Fruit fly (Drosophila melanogaster) whole organism, adult: ENCODE results near the gene FASN2.
A peak's percentile ranks its signal among the peaks of the same experiment; 100 is the strongest.

Experiments used
- CG11617 ChIP-seq: fragments of 200-800 bp; sonication (Bioruptor generic); optimal IDR thresholded peaks from 2 replicates; lab custom pipeline; 2017; ENCODE audit warnings: mild to moderate bottlenecking, missing biosample characterization, missing genetic modification reagents, missing genetic modification characterization
- CG12768 ChIP-seq: fragments of 200-800 bp; sonication (Bioruptor generic); optimal IDR thresholded peaks from 2 replicates; lab custom pipeline; 2017; ENCODE audit warnings: missing biosample characterization, missing genetic modification characterization, mild to moderate bottlenecking, moderate library complexity, missing genetic modification reagents
- CG14711 ChIP-seq: fragments of 200-800 bp; sonication (Bioruptor generic); optimal IDR thresholded peaks from 2 replicates; lab custom pipeline; 2018; ENCODE audit warnings: missing biosample characterization, mild to moderate bottlenecking, missing genetic modification characterization, moderate library complexity
- CG1620 ChIP-seq: fragments of 200-800 bp; sonication (Bioruptor generic); optimal IDR thresholded peaks from 2 replicates; lab custom pipeline; 2016; ENCODE audit warnings: missing biosample characterization, missing genetic modification characterization
- CG33017 ChIP-seq: fragments of 200-800 bp; sonication (Bioruptor generic); optimal IDR thresholded peaks from 2 replicates; lab custom pipeline; 2018; ENCODE audit warnings: missing biosample characterization, mild to moderate bottlenecking, missing genetic modification characterization, moderate library complexity
- CG5204 ChIP-seq: fragments of 200-800 bp; sonication (Bioruptor generic); optimal IDR thresholded peaks from 2 replicates; lab custom pipeline; 2016; ENCODE audit warnings: missing biosample characterization, missing genetic modification characterization
- CG7045 ChIP-seq: fragments of 200-800 bp; sonication (Bioruptor generic); optimal IDR thresholded peaks from 2 replicates; lab custom pipeline; 2017; ENCODE audit warnings: missing biosample characterization, mild to moderate bottlenecking, missing genetic modification characterization
- CG7101 ChIP-seq: fragments of 200-800 bp; sonication (Bioruptor generic); optimal IDR thresholded peaks from 2 replicates; lab custom pipeline; 2018; ENCODE audit warnings: missing biosample characterization, mild to moderate bottlenecking, missing genetic modification characterization, moderate library complexity
- Clk ChIP-seq: fragments of 200-800 bp; sonication (Bioruptor generic); optimal IDR thresholded peaks from 2 replicates; lab custom pipeline; 2017; ENCODE audit warnings: missing biosample characterization, missing genetic modification characterization
- Crg-1 ChIP-seq: fragments of 200-800 bp; sonication (Bioruptor generic); optimal IDR thresholded peaks from 2 replicates; lab custom pipeline; 2016; ENCODE audit warnings: missing biosample characterization, missing genetic modification characterization
- Hr96 ChIP-seq: fragments of 200-800 bp; sonication (Bioruptor generic); optimal IDR thresholded peaks from 2 replicates; lab custom pipeline; 2016; ENCODE audit warnings: missing biosample characterization, missing genetic modification characterization
- Mnt ChIP-seq: fragments of 200-800 bp; sonication (Bioruptor generic); optimal IDR thresholded peaks from 2 replicates; lab custom pipeline; 2016; ENCODE audit warnings: missing biosample characterization, mild to moderate bottlenecking, missing genetic modification characterization
- bab1 ChIP-seq: fragments of 200-800 bp; sonication (Bioruptor generic); optimal IDR thresholded peaks from 3 replicates; lab custom pipeline; 2019; ENCODE audit warnings: missing biosample characterization, mild to moderate bottlenecking, missing genetic modification characterization, moderate library complexity
- cic ChIP-seq: fragments of 200-800 bp; sonication (Bioruptor generic); optimal IDR thresholded peaks from 2 replicates; lab custom pipeline; 2017; ENCODE audit warnings: missing biosample characterization, mild to moderate bottlenecking, missing genetic modification characterization, moderate library complexity
- cnc ChIP-seq, 2 experiments: fragments of >200 bp; optimal IDR thresholded peaks; 2 replicates each; lab custom pipeline; 2017
- kay ChIP-seq: fragments of 200-800 bp; sonication (Bioruptor generic); peaks from one replicate; lab custom pipeline; 2016; ENCODE audit warnings: missing biosample characterization, missing genetic modification characterization, borderline replicate concordance
- ovo ChIP-seq: fragments of 200-800 bp; sonication (Bioruptor generic); optimal IDR thresholded peaks from 2 replicates; lab custom pipeline; 2016; ENCODE audit warnings: missing biosample characterization, missing genetic modification characterization
- pad ChIP-seq: fragments of 200-800 bp; sonication (Bioruptor generic); optimal IDR thresholded peaks from 3 replicates; lab custom pipeline; 2017; ENCODE audit warnings: missing biosample characterization, missing genetic modification characterization, mild to moderate bottlenecking, moderate library complexity, missing genetic modification reagents
- tj ChIP-seq: fragments of 200-800 bp; sonication (Bioruptor generic); optimal IDR thresholded peaks from 3 replicates; lab custom pipeline; 2017; ENCODE audit warnings: missing biosample characterization, mild to moderate bottlenecking, missing genetic modification characterization, moderate library complexity
- toe ChIP-seq: fragments of 200-800 bp; sonication (Bioruptor generic); optimal IDR thresholded peaks from 2 replicates; lab custom pipeline; 2016; ENCODE audit warnings: missing biosample characterization, missing genetic modification characterization

Gene FASN2

dm6 chr2L:3086290-3086876 lies 42.6 kb downstream of the FASN2 start:
- TF ChIP-seq CG14711 (tag; lab: Kevin White, UChicago), result peak; percentile 52
- no peak for TF ChIP-seq Hr96 (GFP tag; lab: Kevin White, UChicago)
- TF ChIP-seq Clk (GFP tag; lab: Kevin White, UChicago), result no peak
- peak; percentile 7 for TF ChIP-seq CG7101
- TF ChIP-seq kay, result peak; percentile 28
- peak; percentile 18 for TF ChIP-seq CG33017
- no peak for TF ChIP-seq CG11617
- no peak for TF ChIP-seq tj (GFP tag; lab: Kevin White, UChicago)

dm6 chr2L:3088238-3088874 lies 44.6 kb downstream of the FASN2 start:
- no peak for TF ChIP-seq CG33017
- no peak for TF ChIP-seq Crg-1 (GFP tag; lab: Kevin White, UChicago)
- no peak for TF ChIP-seq CG1620 (GFP tag; lab: Kevin White, UChicago)
- TF ChIP-seq ovo (GFP tag; lab: Kevin White, UChicago), result no peak
- TF ChIP-seq CG7101, result no peak
- no peak for TF ChIP-seq CG11617
- no peak for TF ChIP-seq CG7045
- no peak for TF ChIP-seq CG12768 (GFP tag; lab: Kevin White, UChicago)
- TF ChIP-seq tj (GFP tag; lab: Kevin White, UChicago), result no peak
- TF ChIP-seq kay, result no peak
- TF ChIP-seq Hr96 (GFP tag; lab: Kevin White, UChicago), result no peak
- TF ChIP-seq bab1 (GFP tag; lab: Kevin White, UChicago), result no peak
- TF ChIP-seq toe (GFP tag; lab: Kevin White, UChicago), result no peak
- no peak for TF ChIP-seq cic (GFP tag; lab: Kevin White, UChicago)
- TF ChIP-seq Clk (GFP tag; lab: Kevin White, UChicago), result no peak
- TF ChIP-seq cnc (optimal IDR thresholded peaks at IDR 0.05; lab: Kevin White, UChicago), result no peak
- no peak for TF ChIP-seq pad
- no peak for TF ChIP-seq Mnt (GFP tag; lab: Kevin White, UChicago)

DNA sequence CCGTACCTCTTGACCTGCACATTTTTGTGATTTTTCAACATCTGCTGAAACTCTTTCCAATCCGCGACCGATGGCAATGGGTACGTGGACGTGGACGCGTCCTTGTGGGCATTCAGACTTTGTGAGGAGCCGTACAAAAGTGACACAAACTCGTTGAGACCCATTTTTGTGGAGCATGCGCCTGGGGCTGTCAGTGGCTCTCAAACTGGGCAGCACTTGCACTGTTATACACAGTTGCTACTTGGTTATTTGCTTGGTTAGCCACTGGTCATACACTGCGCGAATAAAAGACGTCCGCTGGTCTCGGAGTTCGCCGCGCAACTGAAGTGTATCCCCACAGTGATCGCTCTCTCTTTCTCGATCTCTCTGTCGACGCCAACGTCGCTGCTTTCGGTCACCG lies 46.5 kb downstream of the FASN2 start:
- no peak for TF ChIP-seq CG7101

dm6 chr2L:3092535-3092934 lies 48.8 kb downstream of the FASN2 start:
- TF ChIP-seq CG11617 (no peak), toe (GFP tag; lab: Kevin White, UChicago) (no peak), cic (GFP tag; lab: Kevin White, UChicago) (no peak), CG14711 (tag; lab: Kevin White, UChicago) (no peak), CG12768 (GFP tag; lab: Kevin White, UChicago) (no peak), Crg-1 (GFP tag; lab: Kevin White, UChicago) (no peak), kay (no peak), CG1620 (GFP tag; lab: Kevin White, UChicago) (no peak), CG33017 (no peak), bab1 (GFP tag; lab: Kevin White, UChicago) (no peak), CG7045 (no peak), CG7101 (no peak), Clk (GFP tag; lab: Kevin White, UChicago) (no peak), Mnt (GFP tag; lab: Kevin White, UChicago) (no peak), cnc (optimal IDR thresholded peaks at IDR 0.05; lab: Kevin White, UChicago) (no peak), tj (GFP tag; lab: Kevin White, UChicago) (no peak), CG5204 (no peak), pad (no peak), ovo (GFP tag; lab: Kevin White, UChicago) (no peak)

- TF ChIP-seq kay (peak; percentile 35), CG1620 (GFP tag; lab: Kevin White, UChicago) (no peak)
Measured at dm6 chr2L:3094901-3095777, 51.4 kb downstream of the FASN2 start.

dm6 chr2L:3099930-3100329 lies 56.2 kb downstream of the FASN2 start:
- TF ChIP-seq Crg-1 (GFP tag; lab: Kevin White, UChicago) (no peak), CG7101 (no peak), cnc (optimal IDR thresholded peaks at IDR 0.05; lab: Kevin White, UChicago) (no peak), CG14711 (tag; lab: Kevin White, UChicago) (no peak), tj (GFP tag; lab: Kevin White, UChicago) (no peak), CG1620 (GFP tag; lab: Kevin White, UChicago) (no peak), CG7045 (no peak), CG5204 (no peak)

DNA sequence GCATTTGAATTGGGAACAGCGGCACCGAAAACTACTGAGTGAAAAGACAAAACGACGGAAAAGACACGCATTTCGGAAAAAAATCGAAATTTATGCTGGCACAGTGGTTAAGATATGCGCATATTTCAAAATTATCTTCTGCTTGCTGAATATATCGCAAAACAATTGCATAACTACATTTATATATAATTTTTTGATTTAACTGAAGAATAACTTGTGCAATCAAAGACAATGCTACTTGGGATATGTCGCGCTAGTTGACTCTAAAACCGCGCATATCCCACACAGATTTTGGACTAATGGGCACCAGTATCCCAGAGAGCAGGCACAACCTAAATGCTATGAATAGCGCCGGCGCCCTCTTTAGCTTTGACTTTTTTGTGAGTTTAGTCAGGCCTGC lies 57.1 kb downstream of the FASN2 start:
- TF ChIP-seq Mnt (GFP tag; lab: Kevin White, UChicago), result no peak
- no peak for TF ChIP-seq Clk (GFP tag; lab: Kevin White, UChicago)
- no peak for TF ChIP-seq ovo (GFP tag; lab: Kevin White, UChicago)
- TF ChIP-seq CG5204, result no peak
- TF ChIP-seq toe (GFP tag; lab: Kevin White, UChicago), result no peak
- no peak for TF ChIP-seq Crg-1 (GFP tag; lab: Kevin White, UChicago)
- no peak for TF ChIP-seq CG1620 (GFP tag; lab: Kevin White, UChicago)
- no peak for TF ChIP-seq CG12768 (GFP tag; lab: Kevin White, UChicago)
